Fruit fly (Drosophila melanogaster) whole organism, embryonic: ENCODE measurements around the gene sti.
A peak's percentile ranks its signal among the peaks of the same experiment; 100 is the strongest.

Experiments
- Asciz ChIP-seq: fragments of 200-800 bp; sonication (Bioruptor generic); optimal IDR thresholded peaks from 2 replicates; lab custom pipeline; 2017; ENCODE audit warnings: missing biosample characterization, mild to moderate bottlenecking, missing genetic modification characterization, missing genetic modification reagents
- CG10209 ChIP-seq: fragments of 200-800 bp; sonication (Bioruptor generic); optimal IDR thresholded peaks from 3 replicates; lab custom pipeline; 2017; ENCODE audit warnings: missing biosample characterization, mild to moderate bottlenecking, missing genetic modification characterization, missing genetic modification reagents
- CG10267 ChIP-seq: fragments of 200-800 bp; sonication (Bioruptor generic); optimal IDR thresholded peaks from 2 replicates; lab custom pipeline; 2018; ENCODE audit warnings: missing biosample characterization, mild to moderate bottlenecking, missing genetic modification characterization, moderate library complexity
- CG10462 ChIP-seq: fragments of 200-800 bp; sonication (Bioruptor generic); optimal IDR thresholded peaks from 2 replicates; lab custom pipeline; 2016; ENCODE audit warnings: missing biosample characterization, missing genetic modification characterization
- CG10543 ChIP-seq: fragments of 200-800 bp; sonication (Bioruptor generic); optimal IDR thresholded peaks from 3 replicates; lab custom pipeline; 2017; ENCODE audit warnings: missing biosample characterization, mild to moderate bottlenecking, missing genetic modification characterization, moderate library complexity
- CG10979 ChIP-seq: fragments of 200-800 bp; sonication (Bioruptor generic); optimal IDR thresholded peaks from 2 replicates; lab custom pipeline; 2018; ENCODE audit warnings: missing biosample characterization, mild to moderate bottlenecking, missing genetic modification characterization, moderate library complexity
- CG11093 ChIP-seq: fragments of 200-800 bp; sonication (Bioruptor generic); IDR thresholded peaks from 3 replicates; pipeline ENCODE4 v1.3.6; 2022; ENCODE audit warnings: missing biosample characterization, missing genetic modification characterization
- CG16779 ChIP-seq: fragments of 200-800 bp; sonication (Bioruptor generic); IDR thresholded peaks from 2 replicates; pipeline ENCODE4 v1.3.6; 2022; ENCODE audit warnings: missing biosample characterization, missing genetic modification characterization
- CG18262 ChIP-seq: fragments of 200-800 bp; optimal IDR thresholded peaks from 3 replicates; lab custom pipeline; 2019; ENCODE audit warnings: missing biosample characterization, mild to moderate bottlenecking, missing genetic modification characterization, moderate library complexity
- CG18476 ChIP-seq: fragments of 200-800 bp; sonication (Bioruptor generic); optimal IDR thresholded peaks from 2 replicates; lab custom pipeline; 2016; ENCODE audit warnings: missing biosample characterization, mild to moderate bottlenecking, missing genetic modification characterization
- CG18764 ChIP-seq: fragments of 200-800 bp; sonication (Bioruptor generic); optimal IDR thresholded peaks from 3 replicates; lab custom pipeline; 2016; ENCODE audit warnings: missing biosample characterization, missing genetic modification characterization
- CG2712 ChIP-seq: fragments of 200-800 bp; optimal IDR thresholded peaks from 3 replicates; lab custom pipeline; 2019; ENCODE audit warnings: missing biosample characterization, mild to moderate bottlenecking, missing genetic modification characterization, moderate library complexity
- CG4404 ChIP-seq: fragments of 200-800 bp; sonication (Bioruptor generic); IDR thresholded peaks from 2 replicates; pipeline ENCODE4 v1.3.6; 2022; ENCODE audit warnings: missing biosample characterization, missing genetic modification characterization
- CG8290 ChIP-seq, 3 experiments: fragments of 200-800 bp; sonication (Bioruptor generic); optimal IDR thresholded peaks; 2 replicates each; lab custom pipeline; 2016 to 2019; ENCODE audit warnings: missing biosample characterization in 3 of 3, missing genetic modification characterization in 3 of 3, mild to moderate bottlenecking in 2 of 3, moderate library complexity in 1 of 3
- CG8478 ChIP-seq: fragments of >200 bp; optimal IDR thresholded peaks from 2 replicates; lab custom pipeline; 2018
- CG9817 ChIP-seq: fragments of 200-800 bp; sonication (Bioruptor generic); optimal IDR thresholded peaks from 2 replicates; lab custom pipeline; 2018; ENCODE audit warnings: missing biosample characterization, mild to moderate bottlenecking, missing genetic modification characterization, moderate library complexity
- CHES-1-like ChIP-seq: fragments of 200-800 bp; sonication (Bioruptor generic); optimal IDR thresholded peaks from 2 replicates; lab custom pipeline; 2016; ENCODE audit warnings: missing biosample characterization, missing genetic modification characterization
- CTCF ChIP-seq: fragments of 200-800 bp; sonication (Bioruptor generic); optimal IDR thresholded peaks from 2 replicates; lab custom pipeline; 2017; ENCODE audit warnings: missing biosample characterization, mild to moderate bottlenecking, missing genetic modification characterization, moderate library complexity
- Dbx ChIP-seq: fragments of 200-800 bp; sonication (Bioruptor generic); IDR thresholded peaks from 3 replicates; pipeline ENCODE4 v1.3.6; 2022; ENCODE audit warnings: missing biosample characterization, missing genetic modification characterization
- E2f1 ChIP-seq: fragments of 200-800 bp; sonication (Bioruptor generic); IDR thresholded peaks from 2 replicates; pipeline ENCODE4 v1.3.6; 2022; ENCODE audit warnings: missing biosample characterization, missing genetic modification characterization
- Ets65A ChIP-seq: fragments of 200-800 bp; sonication (Bioruptor generic); peaks from one replicate; lab custom pipeline; 2016; ENCODE audit warnings: missing biosample characterization, missing genetic modification characterization
- Gsc ChIP-seq: fragments of 200-800 bp; sonication (Bioruptor generic); IDR thresholded peaks from 2 replicates; pipeline ENCODE4 v1.3.6; 2022; ENCODE audit warnings: missing biosample characterization, missing genetic modification characterization
- HLH4C ChIP-seq: fragments of 200-800 bp; sonication (Bioruptor generic); IDR thresholded peaks from 3 replicates; pipeline ENCODE4 v1.3.6; 2022; ENCODE audit warnings: missing biosample characterization, missing genetic modification characterization; ENCODE audit not compliant: partially characterized antibody
- Hr39 ChIP-seq: fragments of >200 bp; optimal IDR thresholded peaks from 2 replicates; lab custom pipeline; 2017
- Lim3 ChIP-seq: fragments of 200-800 bp; sonication (Bioruptor generic); IDR thresholded peaks from 2 replicates; pipeline ENCODE4 v1.3.6; 2022; ENCODE audit warnings: missing biosample characterization, missing genetic modification characterization
- Med ChIP-seq: fragments of 200-800 bp; sonication (Bioruptor generic); peaks from one replicate; lab custom pipeline; 2016; ENCODE audit warnings: missing biosample characterization, missing genetic modification characterization, mild to moderate bottlenecking, inconsistent platforms, moderate library complexity
- Optix ChIP-seq: fragments of 200-800 bp; sonication (Bioruptor generic); IDR thresholded peaks from 3 replicates; pipeline ENCODE4 v1.3.6; 2022; ENCODE audit warnings: missing biosample characterization, missing genetic modification characterization
- Rx ChIP-seq: fragments of 200-800 bp; sonication (Bioruptor generic); IDR thresholded peaks from 2 replicates; pipeline ENCODE4 v1.3.6; 2022; ENCODE audit warnings: missing biosample characterization, missing genetic modification characterization
- Tbp ChIP-seq: fragments of >200 bp; optimal IDR thresholded peaks from 2 replicates; lab custom pipeline; 2018; ENCODE audit warnings: missing biosample characterization, missing genetic modification characterization
- ase ChIP-seq: fragments of 200-800 bp; sonication (Bioruptor generic); IDR thresholded peaks from 3 replicates; pipeline ENCODE4 v1.3.6; 2022; ENCODE audit warnings: missing biosample characterization, missing genetic modification characterization
- chn ChIP-seq: fragments of 200-800 bp; sonication (Bioruptor generic); optimal IDR thresholded peaks from 2 replicates; lab custom pipeline; 2016; ENCODE audit warnings: missing biosample characterization, missing genetic modification characterization
- dm ChIP-seq: fragments of 200-800 bp; sonication (Bioruptor generic); optimal IDR thresholded peaks from 3 replicates; lab custom pipeline; 2016; ENCODE audit warnings: missing biosample characterization, missing genetic modification characterization
- gsb-n ChIP-seq: fragments of 200-800 bp; sonication (Bioruptor generic); optimal IDR thresholded peaks from 3 replicates; lab custom pipeline; 2018; ENCODE audit warnings: missing biosample characterization, mild to moderate bottlenecking, missing genetic modification characterization
- gt ChIP-seq: fragments of 200-800 bp; sonication (Bioruptor generic); IDR thresholded peaks from 2 replicates; pipeline ENCODE4 v1.3.6; 2022; ENCODE audit warnings: missing biosample characterization, missing genetic modification characterization
- klu ChIP-seq: fragments of 200-800 bp; sonication (Bioruptor generic); IDR thresholded peaks from 2 replicates; pipeline ENCODE4 v1.3.6; 2022; ENCODE audit warnings: missing biosample characterization, missing genetic modification characterization
- lilli ChIP-seq: fragments of 200-800 bp; sonication (Bioruptor generic); optimal IDR thresholded peaks from 3 replicates; lab custom pipeline; 2016; ENCODE audit warnings: missing biosample characterization, missing genetic modification characterization
- onecut ChIP-seq: fragments of 200-800 bp; sonication (Bioruptor generic); IDR thresholded peaks from 2 replicates; pipeline ENCODE4 v1.3.6; 2022; ENCODE audit warnings: missing biosample characterization, missing genetic modification characterization
- phol ChIP-seq: fragments of 200-800 bp; sonication (Bioruptor generic); optimal IDR thresholded peaks from 3 replicates; lab custom pipeline; 2018; ENCODE audit warnings: missing biosample characterization, mild to moderate bottlenecking, missing genetic modification characterization, moderate library complexity
- prd ChIP-seq, 3 experiments: fragments of >200 bp in 2 of 3; fragments of 200-800 bp in 1 of 3; sonication (Bioruptor generic) in 1 of 3; optimal IDR thresholded peaks in 2 of 3; IDR thresholded peaks in 1 of 3; 2 replicates in 2 of 3; 3 replicates in 1 of 3; pipeline versions ENCODE4 v1.3.6 to Lab custom; 2017 to 2022; ENCODE audit warnings: missing biosample characterization in 1 of 3, missing genetic modification characterization in 1 of 3
- sens ChIP-seq: fragments of 200-800 bp; sonication (Bioruptor generic); peaks from one replicate; lab custom pipeline; 2016; ENCODE audit warnings: missing biosample characterization, missing genetic modification characterization
- slp2 ChIP-seq: fragments of 200-800 bp; sonication (Bioruptor generic); optimal IDR thresholded peaks from 2 replicates; lab custom pipeline; 2016; ENCODE audit warnings: missing biosample characterization, missing genetic modification characterization
- sob ChIP-seq: fragments of 200-800 bp; sonication (Bioruptor generic); IDR thresholded peaks from 2 replicates; pipeline ENCODE4 v1.3.6; 2022; ENCODE audit warnings: missing biosample characterization, missing genetic modification characterization
- tna ChIP-seq: fragments of 200-800 bp; sonication (Bioruptor generic); IDR thresholded peaks from 2 replicates; pipeline ENCODE4 v1.3.6; 2022; ENCODE audit warnings: missing biosample characterization, missing genetic modification characterization; ENCODE audit not compliant: partially characterized antibody
- toy ChIP-seq: fragments of 200-800 bp; sonication (Bioruptor generic); IDR thresholded peaks from 2 replicates; pipeline ENCODE4 v1.3.6; 2022; ENCODE audit warnings: missing biosample characterization, missing genetic modification characterization
- trem ChIP-seq: fragments of 200-800 bp; optimal IDR thresholded peaks from 3 replicates; lab custom pipeline; 2019; ENCODE audit warnings: missing biosample characterization, mild to moderate bottlenecking, missing genetic modification characterization, moderate library complexity
- unc-4 ChIP-seq: fragments of 200-800 bp; sonication (Bioruptor generic); IDR thresholded peaks from 2 replicates; pipeline ENCODE4 v1.3.6; 2022; ENCODE audit warnings: missing biosample characterization, missing genetic modification characterization; ENCODE audit not compliant: partially characterized antibody
- vnd ChIP-seq: fragments of 200-800 bp; sonication (Bioruptor generic); IDR thresholded peaks from 3 replicates; pipeline ENCODE4 v1.3.6; 2022; ENCODE audit warnings: missing biosample characterization, missing genetic modification characterization; ENCODE audit not compliant: partially characterized antibody
- zen ChIP-seq: fragments of 200-800 bp; sonication (Bioruptor generic); optimal IDR thresholded peaks from 3 replicates; lab custom pipeline; 2018; ENCODE audit warnings: missing biosample characterization, mild to moderate bottlenecking, missing genetic modification characterization, moderate library complexity

The sti gene

dm6 chr3L:12468016-12468415 is 46.6 kb downstream of the sti start, which contains the start of gene eyg (continued):
- TF ChIP-seq dm (GFP tag; lab: Kevin White, UChicago) (peak; percentile 14), trem (tag; lab: Kevin White, UChicago) (peak; percentile 17), CG10209 (GFP tag; lab: Kevin White, UChicago) (peak; percentile 40), Tbp (GFP tag; lab: Kevin White, UChicago) (no peak), ase (GFP tag; lab: Robert Waterston, UW) (no peak), CG8478 (lab: Kevin White, UChicago) (peak; percentile 93), gsb-n (tag; lab: Kevin White, UChicago) (peak; percentile 55), Rx (GFP tag; lab: Robert Waterston, UW) (no peak), onecut (GFP tag; lab: Robert Waterston, UW) (peak; percentile 13; the same call in 1 of the 2 replicates), CHES-1-like (GFP tag; lab: Kevin White, UChicago) (peak; percentile 52), CG10543 (peak; percentile 36)

- TF ChIP-seq CTCF (GFP tag; lab: Kevin White, UChicago) = no peak
- TF ChIP-seq CG10209 (GFP tag; lab: Kevin White, UChicago) = no peak
- no peak for TF ChIP-seq lilli
- no peak for TF ChIP-seq CG18476 (GFP tag; lab: Kevin White, UChicago)
- TF ChIP-seq klu (GFP tag; lab: Robert Waterston, UW) = no peak
- no peak for TF ChIP-seq Hr39 (lab: Kevin White, UChicago)
- TF ChIP-seq Asciz (GFP tag; lab: Kevin White, UChicago) = no peak
- no peak for TF ChIP-seq CG10462
- no peak for TF ChIP-seq unc-4 (GFP tag; lab: Robert Waterston, UW)
- no peak for TF ChIP-seq CG9817
- peak; percentile 26 for TF ChIP-seq CG10979 (tag; lab: Kevin White, UChicago)
- TF ChIP-seq sens = peak; percentile 77
- TF ChIP-seq slp2 (GFP tag; lab: Kevin White, UChicago) = no peak
- peak; percentile 70 for TF ChIP-seq zen
- TF ChIP-seq E2f1 (GFP tag; lab: Robert Waterston, UW) = no peak
- TF ChIP-seq CG16779 (GFP tag; lab: Robert Waterston, UW) = no peak
- no peak for TF ChIP-seq CG8290 (GFP tag; optimal IDR thresholded peaks at IDR 0.05; lab: Kevin White, UChicago)
- no peak for TF ChIP-seq CG8290 (tag; optimal IDR thresholded peaks at IDR 0.05; lab: Kevin White, UChicago)
- TF ChIP-seq HLH4C (GFP tag; lab: Robert Waterston, UW) = no peak
- TF ChIP-seq CG2712 = peak; percentile 5
- no peak for TF ChIP-seq prd (optimal IDR thresholded peaks at IDR 0.05; lab: Kevin White, UChicago)
- peak; percentile 69; the same call in 2 of the 3 replicates for TF ChIP-seq prd (GFP tag; IDR thresholded peaks at IDR 0.05; lab: Robert Waterston, UW)
- no peak for TF ChIP-seq CG18764 (GFP tag; lab: Kevin White, UChicago)
- no peak for TF ChIP-seq chn (GFP tag; lab: Kevin White, UChicago)
- TF ChIP-seq CG4404 (GFP tag; lab: Robert Waterston, UW) = peak; percentile 14; the same call in 1 of the 2 replicates
- TF ChIP-seq sob (GFP tag; lab: Robert Waterston, UW) = no peak
- TF ChIP-seq phol (tag; lab: Kevin White, UChicago) = peak; percentile 7
- TF ChIP-seq vnd (GFP tag; lab: Robert Waterston, UW) = no peak
- no peak for TF ChIP-seq CG10267 (tag; lab: Kevin White, UChicago)
- peak; percentile 10 for TF ChIP-seq CG18262 (tag; lab: Kevin White, UChicago)
Observed at dm6 chr3L:12465229-12465628, 49.4 kb downstream of the sti start.

dm6 chr3L:12463580-12463979 is 51.0 kb downstream of the sti start:
- TF ChIP-seq toy (GFP tag; lab: Robert Waterston, UW) (no peak), Optix (no peak), CG8478 (lab: Kevin White, UChicago) (peak; percentile 71), Dbx (0 out of 3 replicates have a peak, but pooled peaks have one; percentile 21), Med (GFP tag; lab: Kevin White, UChicago) (peak; percentile 23), CG11093 (0 out of 3 replicates have a peak, but pooled peaks have one; percentile 13), Lim3 (no peak), Ets65A (GFP tag; lab: Kevin White, UChicago) (peak; percentile 81), tna (GFP tag; lab: Robert Waterston, UW) (no peak), gt (no peak), E2f1 (GFP tag; lab: Robert Waterston, UW) (no peak), Gsc (GFP tag; lab: Robert Waterston, UW) (no peak)
